Fruit fly (Drosophila melanogaster) whole organism, adult: ENCODE results near the gene CG32708.

Experiments used
- CG12768 ChIP-seq: fragments of 200-800 bp; sonication (Bioruptor generic); optimal IDR thresholded peaks from 2 replicates; lab custom pipeline; 2017; ENCODE audit warnings: missing biosample characterization, missing genetic modification characterization, mild to moderate bottlenecking, moderate library complexity, missing genetic modification reagents
- CG1620 ChIP-seq: fragments of 200-800 bp; sonication (Bioruptor generic); optimal IDR thresholded peaks from 2 replicates; lab custom pipeline; 2016; ENCODE audit warnings: missing biosample characterization, missing genetic modification characterization
- Mnt ChIP-seq: fragments of 200-800 bp; sonication (Bioruptor generic); optimal IDR thresholded peaks from 2 replicates; lab custom pipeline; 2016; ENCODE audit warnings: missing biosample characterization, mild to moderate bottlenecking, missing genetic modification characterization
- cic ChIP-seq: fragments of 200-800 bp; sonication (Bioruptor generic); optimal IDR thresholded peaks from 2 replicates; lab custom pipeline; 2017; ENCODE audit warnings: missing biosample characterization, mild to moderate bottlenecking, missing genetic modification characterization, moderate library complexity
- cnc ChIP-seq, 2 experiments: fragments of >200 bp; optimal IDR thresholded peaks; 2 replicates each; lab custom pipeline; 2017
- kay ChIP-seq: fragments of 200-800 bp; sonication (Bioruptor generic); peaks from one replicate; lab custom pipeline; 2016; ENCODE audit warnings: missing biosample characterization, missing genetic modification characterization, borderline replicate concordance
- ovo ChIP-seq: fragments of 200-800 bp; sonication (Bioruptor generic); optimal IDR thresholded peaks from 2 replicates; lab custom pipeline; 2016; ENCODE audit warnings: missing biosample characterization, missing genetic modification characterization
- pad ChIP-seq: fragments of 200-800 bp; sonication (Bioruptor generic); optimal IDR thresholded peaks from 3 replicates; lab custom pipeline; 2017; ENCODE audit warnings: missing biosample characterization, missing genetic modification characterization, mild to moderate bottlenecking, moderate library complexity, missing genetic modification reagents
- tj ChIP-seq: fragments of 200-800 bp; sonication (Bioruptor generic); optimal IDR thresholded peaks from 3 replicates; lab custom pipeline; 2017; ENCODE audit warnings: missing biosample characterization, mild to moderate bottlenecking, missing genetic modification characterization, moderate library complexity

DNA sequence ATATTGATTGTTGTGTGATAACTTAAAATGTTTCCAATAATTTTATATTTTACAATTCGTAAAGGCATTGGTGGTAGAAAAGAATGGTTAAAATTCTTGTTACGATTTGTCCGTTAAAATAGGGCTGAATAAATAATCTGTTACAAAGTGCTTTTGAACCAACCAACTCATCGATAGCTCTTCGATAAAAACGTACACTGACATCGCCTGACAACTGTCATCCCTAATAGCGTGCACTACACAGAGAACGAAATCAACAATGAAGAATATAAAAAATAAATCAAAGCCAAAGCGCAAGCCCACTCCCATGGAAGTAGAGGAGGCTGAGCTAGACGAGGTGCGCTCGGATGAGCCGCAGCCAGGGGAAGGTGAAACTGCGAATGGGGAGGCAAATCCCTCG is at the start of gene CG32708:
- no peak for TF ChIP-seq cic (GFP tag; lab: Kevin White, UChicago)
- no peak for TF ChIP-seq kay (GFP tag; lab: Kevin White, UChicago)
- TF ChIP-seq tj (GFP tag; lab: Kevin White, UChicago), result no peak
- TF ChIP-seq CG12768 (GFP tag; lab: Kevin White, UChicago), result no peak
- TF ChIP-seq ovo, result no peak
- TF ChIP-seq CG1620 (GFP tag; lab: Kevin White, UChicago), result no peak
- TF ChIP-seq Mnt (GFP tag; lab: Kevin White, UChicago), result peak; percentile 43
- no peak for TF ChIP-seq cnc (optimal IDR thresholded peaks at IDR 0.05; lab: Kevin White, UChicago)
- TF ChIP-seq pad, result no peak
